Worm (Caenorhabditis elegans): ENCODE measurements around the gene cyd-1.
A peak's percentile ranks its signal among the peaks of the same experiment; 100 is the strongest.

cyd-1 gene

ce11 chrII:12948158-12948557 lies 32.2 kb upstream of the cyd-1 start, which contains the start of gene F58G1.7:
TSS of gene F58G1.7 (minus strand) at chrII:12948258.
- TF ChIP-seq npax-4 (tag; optimal IDR thresholded peaks at IDR 0.05) (no peak), hlh-15 (tag; optimal IDR thresholded peaks at IDR 0.05) (no peak), C38D4.7 (GFP tag; optimal IDR thresholded peaks at IDR 0.05) (no peak), ceh-18 (tag; optimal IDR thresholded peaks at IDR 0.05) (no peak), pat-9 (tag; optimal IDR thresholded peaks at IDR 0.05) (no peak), unc-86 (tag; optimal IDR thresholded peaks at IDR 0.05) (no peak), ceh-34 (tag; optimal IDR thresholded peaks at IDR 0.05) (no peak), sox-2 (GFP tag; IDR thresholded peaks at IDR 0.05) (no peak), pha-2 (tag; optimal IDR thresholded peaks at IDR 0.05) (no peak), mec-3 (tag; optimal IDR thresholded peaks at IDR 0.05; ENCODE audit: borderline replicate concordance) (no peak)

- TF ChIP-seq ceh-2 (tag; optimal IDR thresholded peaks at IDR 0.05), result no peak
- no peak for TF ChIP-seq npax-4 (tag; optimal IDR thresholded peaks at IDR 0.05)
- TF ChIP-seq elt-2 (tag; optimal IDR thresholded peaks at IDR 0.05), result peak; percentile 6
- TF ChIP-seq fax-1 (tag; optimal IDR thresholded peaks at IDR 0.05), result no peak
- no peak for TF ChIP-seq elt-4 (tag; optimal IDR thresholded peaks at IDR 0.05)
- TF ChIP-seq dve-1 (tag; optimal IDR thresholded peaks at IDR 0.05), result no peak
- no peak for TF ChIP-seq syd-9 (tag; optimal IDR thresholded peaks at IDR 0.05)
- TF ChIP-seq ceh-18 (tag; optimal IDR thresholded peaks at IDR 0.05), result peak; percentile 9
- no peak for TF ChIP-seq fkh-10 (GFP tag; optimal IDR thresholded peaks at IDR 0.05)
- TF ChIP-seq ceh-14 (tag; optimal IDR thresholded peaks at IDR 0.05), result no peak
- peak; percentile 43 for TF ChIP-seq rnt-1 (tag; optimal IDR thresholded peaks at IDR 0.05)
- TF ChIP-seq dmd-4 (tag; optimal IDR thresholded peaks at IDR 0.05; ENCODE audit: borderline replicate concordance), result no peak
- no peak for TF ChIP-seq Y22D7AL.16 (tag; optimal IDR thresholded peaks at IDR 0.05)
- TF ChIP-seq unc-55 (GFP tag; optimal IDR thresholded peaks at IDR 0.05), result peak; percentile 67
- TF ChIP-seq ceh-31 (tag; optimal IDR thresholded peaks at IDR 0.05), result peak; percentile 0
- no peak for TF ChIP-seq ceh-34 (tag; optimal IDR thresholded peaks at IDR 0.05)
- no peak for TF ChIP-seq C38D4.7 (GFP tag; optimal IDR thresholded peaks at IDR 0.05)
- TF ChIP-seq sdc-2 (tag; optimal IDR thresholded peaks at IDR 0.05), result no peak
- TF ChIP-seq hlh-13 (GFP tag; optimal IDR thresholded peaks at IDR 0.05), result no peak
- TF ChIP-seq ceh-45 (GFP tag; IDR thresholded peaks at IDR 0.05), result no peak
- no peak for TF ChIP-seq pag-3 (tag; optimal IDR thresholded peaks at IDR 0.05; ENCODE audit: borderline replicate concordance)
- TF ChIP-seq unc-86 (tag; optimal IDR thresholded peaks at IDR 0.05), result no peak
- no peak for TF ChIP-seq ceh-19 (GFP tag; optimal IDR thresholded peaks at IDR 0.05)
- TF ChIP-seq tbx-2 (tag; optimal IDR thresholded peaks at IDR 0.05), result peak; percentile 35
- no peak for TF ChIP-seq mec-3 (tag; optimal IDR thresholded peaks at IDR 0.05; ENCODE audit: borderline replicate concordance)
- TF ChIP-seq pros-1 (tag; optimal IDR thresholded peaks at IDR 0.05), result no peak
- no peak for TF ChIP-seq tbx-7 (tag; optimal IDR thresholded peaks at IDR 0.05)
- TF ChIP-seq nhr-232 (tag; optimal IDR thresholded peaks at IDR 0.05), result no peak
- TF ChIP-seq fkh-6 (tag; optimal IDR thresholded peaks at IDR 0.05), result no peak
- no peak for TF ChIP-seq pat-9 (tag; optimal IDR thresholded peaks at IDR 0.05)
- TF ChIP-seq ahr-1 (tag; optimal IDR thresholded peaks at IDR 0.05), result no peak
- TF ChIP-seq eyg-1 (tag; optimal IDR thresholded peaks at IDR 0.05), result no peak
- no peak for TF ChIP-seq hlh-8 (tag; optimal IDR thresholded peaks at IDR 0.05)
- no peak for TF ChIP-seq ceh-48 (tag; optimal IDR thresholded peaks at IDR 0.05)
- no peak for TF ChIP-seq ref-2 (tag; optimal IDR thresholded peaks at IDR 0.05)
These were observed 27.1 kb upstream of the cyd-1 start for ce11 chrII:12953297-12953696.

DNA sequence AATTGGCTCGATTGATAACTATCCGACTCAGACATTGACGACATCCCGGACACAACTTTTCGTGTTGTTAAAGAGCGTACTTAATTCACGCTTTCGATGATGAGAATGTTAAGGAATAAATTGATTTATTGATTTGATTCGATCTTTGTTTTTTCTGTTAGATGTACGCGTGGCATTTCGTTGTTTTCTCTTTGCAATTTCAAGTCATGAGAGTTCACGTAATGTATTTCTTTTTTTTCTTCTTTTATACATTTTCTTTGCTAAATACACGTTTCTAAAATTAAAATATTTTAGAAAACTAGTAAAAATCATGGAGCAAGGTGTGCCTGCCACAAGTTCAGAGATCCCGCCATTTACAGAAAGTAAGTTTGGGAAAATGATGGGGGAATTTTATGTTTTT lies 25.7 kb upstream of the cyd-1 start, which contains the start of the genes Y38F1A.1 and Y38F1A.2:
Gene Y38F1A.1 (minus strand): TSS at position 101 of the 400 bp plus-strand sequence.
Gene Y38F1A.2 (plus strand): TSS at position 289 of the 400 bp plus-strand sequence.
- TF ChIP-seq mec-3 (tag; optimal IDR thresholded peaks at IDR 0.05; ENCODE audit: borderline replicate concordance) (no peak), pros-1 (tag; optimal IDR thresholded peaks at IDR 0.05) (no peak), eyg-1 (tag; optimal IDR thresholded peaks at IDR 0.05) (no peak), C08G9.2 (tag; optimal IDR thresholded peaks at IDR 0.05) (no peak), unc-42 (tag; optimal IDR thresholded peaks at IDR 0.05) (no peak), ceh-6 (GFP tag; optimal IDR thresholded peaks at IDR 0.05) (no peak), ceh-31 (tag; optimal IDR thresholded peaks at IDR 0.05) (no peak), tbx-7 (tag; optimal IDR thresholded peaks at IDR 0.05) (no peak), ets-4 (tag; optimal IDR thresholded peaks at IDR 0.05) (no peak)

Data from whole organism, late embryonic.